Fruit fly (Drosophila melanogaster): Measurements from ENCODE around the gene PpD3.

The PpD3 gene

DNA sequence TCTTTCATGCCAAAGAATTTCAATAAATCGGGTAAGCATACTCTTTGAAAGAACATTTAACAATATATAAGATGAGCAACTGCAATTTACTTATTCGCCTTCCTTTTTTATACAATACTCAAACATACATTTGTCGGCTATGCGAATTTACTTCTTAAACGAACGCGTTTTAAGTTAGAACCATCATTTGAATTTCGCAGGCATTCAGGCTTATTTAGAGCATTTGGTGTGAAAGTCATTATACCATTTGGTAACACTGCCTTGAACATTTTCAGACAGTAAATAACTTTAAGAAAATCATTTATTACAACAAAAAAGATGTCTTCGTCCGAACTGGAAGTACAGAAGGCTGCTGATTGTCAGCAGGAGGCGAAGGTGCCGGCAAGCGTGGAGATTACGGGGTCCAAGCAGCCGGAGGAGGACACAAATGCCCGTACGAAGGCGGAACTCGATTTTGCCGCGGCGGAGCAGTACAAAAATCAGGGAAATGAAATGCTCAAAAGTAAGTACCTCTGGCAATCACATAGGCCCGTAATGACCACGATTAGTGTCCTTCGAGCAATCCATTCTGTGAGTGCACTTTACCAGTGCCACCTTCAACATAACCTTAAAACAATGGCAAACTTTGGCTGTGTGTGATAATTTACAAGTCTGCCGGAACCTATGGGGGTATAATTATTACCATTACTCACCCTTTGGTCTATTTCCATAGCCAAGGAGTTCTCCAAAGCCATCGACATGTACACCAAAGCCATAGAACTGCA lies 407 bp downstream of the PpD3 start (continued):
- no peak for TF ChIP-seq CG8924 (tag; optimal IDR thresholded peaks at IDR 0.05)
- TF ChIP-seq org-1 (GFP tag; optimal IDR thresholded peaks at IDR 0.05): no peak
- TF ChIP-seq jumu (GFP tag; optimal IDR thresholded peaks at IDR 0.05): no peak
- no peak for TF ChIP-seq CG6813 (GFP tag; optimal IDR thresholded peaks at IDR 0.05)
- TF ChIP-seq CG15479 (GFP tag; optimal IDR thresholded peaks at IDR 0.05): no peak
- TF ChIP-seq cwo (GFP tag; optimal IDR thresholded peaks at IDR 0.05): no peak
- TF ChIP-seq CG4404 (GFP tag; IDR thresholded peaks at IDR 0.05): no peak
- TF ChIP-seq Tbp (GFP tag; optimal IDR thresholded peaks at IDR 0.05): no peak
- no peak for TF ChIP-seq CG11560 (tag; IDR thresholded peaks at IDR 0.05)
- TF ChIP-seq hb (GFP tag; IDR thresholded peaks at IDR 0.05; ENCODE audit: partially characterized antibody): no peak
- no peak for TF ChIP-seq ato (GFP tag; IDR thresholded peaks at IDR 0.05; ENCODE audit: partially characterized antibody)
- TF ChIP-seq pzg (GFP tag; optimal IDR thresholded peaks at IDR 0.05): peak; percentile 50
- no peak for TF ChIP-seq sna (GFP tag; IDR thresholded peaks at IDR 0.05; ENCODE audit: partially characterized antibody)
- TF ChIP-seq CG7556 (GFP tag; optimal IDR thresholded peaks at IDR 0.05): no peak
- TF ChIP-seq dysf (GFP tag; IDR thresholded peaks at IDR 0.05): no peak
- no peak for TF ChIP-seq mld (GFP tag; IDR thresholded peaks at IDR 0.05; ENCODE audit: partially characterized antibody)
- TF ChIP-seq sr (GFP tag; IDR thresholded peaks at IDR 0.05): no peak
- TF ChIP-seq Hr39 (optimal IDR thresholded peaks at IDR 0.05): no peak

DNA sequence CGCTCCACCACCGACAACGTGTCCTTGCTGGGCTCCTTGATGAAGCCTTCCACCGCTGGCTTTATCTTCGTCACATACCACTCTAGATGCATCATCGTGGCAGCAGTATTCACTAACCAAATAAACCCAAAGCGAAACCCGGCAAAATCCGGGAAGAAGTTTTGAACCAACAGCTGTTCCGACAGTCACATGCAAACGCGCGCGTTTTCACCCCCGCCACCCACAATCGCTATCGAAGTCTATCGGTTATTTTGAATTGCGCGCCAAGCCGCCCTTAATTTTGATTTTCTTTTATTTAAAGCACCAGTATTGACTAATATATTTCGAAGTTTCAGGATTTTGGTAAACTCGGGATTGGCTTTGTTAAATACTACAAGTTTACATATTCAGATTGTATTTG lies 6.8 kb downstream of the PpD3 start, which contains the start of gene Tti1:
Tti1 (minus strand) TSS at position 200 of the 400 bp plus-strand sequence.
- TF ChIP-seq CG18619 (GFP tag; optimal IDR thresholded peaks at IDR 0.05): no peak
- TF ChIP-seq CG15514 (GFP tag; optimal IDR thresholded peaks at IDR 0.05): peak; percentile 14
- TF ChIP-seq gce (GFP tag; IDR thresholded peaks at IDR 0.05): no peak
- TF ChIP-seq Trl (optimal IDR thresholded peaks at IDR 0.05): no peak
- TF ChIP-seq Trl (GFP tag; optimal IDR thresholded peaks at IDR 0.05): no peak
- TF ChIP-seq Dref (GFP tag; IDR thresholded peaks at IDR 0.05): peak; percentile 83
- TF ChIP-seq CG2129 (GFP tag; IDR thresholded peaks at IDR 0.05; ENCODE audit: partially characterized antibody): 0 out of 2 replicates have a peak, but pooled peaks have one; percentile 14
- no peak for TF ChIP-seq CrebB (tag; optimal IDR thresholded peaks at IDR 0.05)
- TF ChIP-seq Stat92E (GFP tag; optimal IDR thresholded peaks at IDR 0.05): no peak
- no peak for TF ChIP-seq trem (tag; optimal IDR thresholded peaks at IDR 0.05)
- TF ChIP-seq gsb (GFP tag; IDR thresholded peaks at IDR 0.05): no peak
- TF ChIP-seq CG4360 (GFP tag; IDR thresholded peaks at IDR 0.05): no peak
- TF ChIP-seq esg (GFP tag; conservative IDR thresholded peaks at IDR 0.05): no peak
- no peak for TF ChIP-seq B-H1 (GFP tag; IDR thresholded peaks at IDR 0.05)
- no peak for TF ChIP-seq disco-r (GFP tag; optimal IDR thresholded peaks at IDR 0.05)
- TF ChIP-seq CG9817 (tag; optimal IDR thresholded peaks at IDR 0.05): no peak
- TF ChIP-seq CG6813 (GFP tag; optimal IDR thresholded peaks at IDR 0.05): no peak
- TF ChIP-seq Bdp1 (GFP tag; optimal IDR thresholded peaks at IDR 0.05): no peak
- no peak for TF ChIP-seq CG17912 (GFP tag; optimal IDR thresholded peaks at IDR 0.05)
- TF ChIP-seq ci (GFP tag; IDR thresholded peaks at IDR 0.05): no peak
- peak; percentile 34; the same call in 1 of the 3 replicates for TF ChIP-seq CG34422 (GFP tag; IDR thresholded peaks at IDR 0.05)
- no peak for TF ChIP-seq Dip2 (GFP tag; IDR thresholded peaks at IDR 0.05)
- TF ChIP-seq CG1647 (GFP tag; optimal IDR thresholded peaks at IDR 0.05): no peak
- no peak for TF ChIP-seq CG31365 (tag; optimal IDR thresholded peaks at IDR 0.05)
- TF ChIP-seq CG6175 (GFP tag; IDR thresholded peaks at IDR 0.05): no peak
- no peak for TF ChIP-seq ind (GFP tag; optimal IDR thresholded peaks at IDR 0.05)
- TF ChIP-seq Doc3 (GFP tag; IDR thresholded peaks at IDR 0.05; ENCODE audit: partially characterized antibody): 0 out of 3 replicates have a peak, but pooled peaks have one; percentile 43
- no peak for TF ChIP-seq CG18599 (GFP tag; optimal IDR thresholded peaks at IDR 0.05)
- no peak for TF ChIP-seq Tbp (GFP tag; optimal IDR thresholded peaks at IDR 0.05)
- no peak for TF ChIP-seq Neu2 (GFP tag; optimal IDR thresholded peaks at IDR 0.05; ENCODE audit: borderline replicate concordance)
- TF ChIP-seq HHEX (GFP tag; optimal IDR thresholded peaks at IDR 0.05): no peak
- no peak for TF ChIP-seq CG17328 (GFP tag; IDR thresholded peaks at IDR 0.05)
- no peak for TF ChIP-seq CG8478 (optimal IDR thresholded peaks at IDR 0.05)
- TF ChIP-seq usp (GFP tag; optimal IDR thresholded peaks at IDR 0.05): no peak

Data from whole organism, embryonic.